Worm (Caenorhabditis elegans): Measurements from ENCODE around the gene C50C3.5.

C50C3.5 gene

ce11 chrIII:8155166-8155565 is 23.9 kb upstream of the C50C3.5 start, which contains the start of gene D2007.1:
D2007.1 (plus strand) TSS chrIII:8155466.
- TF ChIP-seq ceh-31 (tag; optimal IDR thresholded peaks at IDR 0.05) (no peak), hlh-30 (tag; optimal IDR thresholded peaks at IDR 0.05; ENCODE audit: insufficient read depth) (peak; percentile 27)

- peak; percentile 25 for TF ChIP-seq ceh-48 (tag; optimal IDR thresholded peaks at IDR 0.05)
- peak; percentile 47 for TF ChIP-seq hlh-30 (tag; optimal IDR thresholded peaks at IDR 0.05; ENCODE audit: insufficient read depth)
- TF ChIP-seq ceh-31 (tag; optimal IDR thresholded peaks at IDR 0.05): peak; percentile 30
- TF ChIP-seq sox-4 (tag; optimal IDR thresholded peaks at IDR 0.05): no peak
Measured at ce11 chrIII:8158140-8158786, 20.8 kb upstream of the C50C3.5 start, which contains the start of gene atg-13. atg-13 (minus strand) TSS chrIII:8158190.

- TF ChIP-seq dmd-4 (tag; optimal IDR thresholded peaks at IDR 0.05; ENCODE audit: borderline replicate concordance): no peak
- TF ChIP-seq K09A11.1 (tag; optimal IDR thresholded peaks at IDR 0.05; ENCODE audit: insufficient read depth): no peak
- no peak for TF ChIP-seq ceh-30 (tag; optimal IDR thresholded peaks at IDR 0.05)
- no peak for TF ChIP-seq C08G9.2 (tag; optimal IDR thresholded peaks at IDR 0.05)
- TF ChIP-seq hlh-6 (tag; optimal IDR thresholded peaks at IDR 0.05): no peak
- TF ChIP-seq lin-11 (tag; optimal IDR thresholded peaks at IDR 0.05): no peak
- TF ChIP-seq unc-55 (GFP tag; optimal IDR thresholded peaks at IDR 0.05): no peak
- no peak for TF ChIP-seq rnt-1 (tag; optimal IDR thresholded peaks at IDR 0.05)
- TF ChIP-seq hlh-8 (tag; optimal IDR thresholded peaks at IDR 0.05): no peak
- no peak for TF ChIP-seq ceh-19 (GFP tag; optimal IDR thresholded peaks at IDR 0.05)
- TF ChIP-seq K02D7.2 (tag; optimal IDR thresholded peaks at IDR 0.05): no peak
- TF ChIP-seq ceh-24 (tag; optimal IDR thresholded peaks at IDR 0.05): no peak
- TF ChIP-seq tbx-7 (tag; optimal IDR thresholded peaks at IDR 0.05): no peak
- no peak for TF ChIP-seq hlh-15 (tag; optimal IDR thresholded peaks at IDR 0.05)
- TF ChIP-seq nhr-232 (tag; optimal IDR thresholded peaks at IDR 0.05): no peak
- TF ChIP-seq ref-2 (tag; optimal IDR thresholded peaks at IDR 0.05): no peak
- TF ChIP-seq sdc-2 (tag; optimal IDR thresholded peaks at IDR 0.05): no peak
- TF ChIP-seq nhr-11 (tag; optimal IDR thresholded peaks at IDR 0.05): no peak
- no peak for TF ChIP-seq ceh-22 (tag; optimal IDR thresholded peaks at IDR 0.05)
- TF ChIP-seq hlh-30 (tag; optimal IDR thresholded peaks at IDR 0.05; ENCODE audit: insufficient read depth): no peak
Measured at ce11 chrIII:8161238-8161637, 17.8 kb upstream of the C50C3.5 start, which contains the start of gene inpp-5K. inpp-5K (minus strand) TSS chrIII:8161338.

- TF ChIP-seq ceh-30 (tag; optimal IDR thresholded peaks at IDR 0.05) (no peak), odd-2 (tag; optimal IDR thresholded peaks at IDR 0.05) (no peak), nhr-11 (tag; optimal IDR thresholded peaks at IDR 0.05) (no peak), ceh-2 (tag; optimal IDR thresholded peaks at IDR 0.05) (no peak), fkh-10 (GFP tag; optimal IDR thresholded peaks at IDR 0.05) (no peak), ceh-6 (GFP tag; optimal IDR thresholded peaks at IDR 0.05) (no peak), fax-1 (tag; optimal IDR thresholded peaks at IDR 0.05) (no peak), pat-9 (tag; optimal IDR thresholded peaks at IDR 0.05) (no peak), F13H6.1 (tag; optimal IDR thresholded peaks at IDR 0.05) (no peak), pax-1 (tag; optimal IDR thresholded peaks at IDR 0.05) (no peak), lin-11 (tag; optimal IDR thresholded peaks at IDR 0.05) (no peak), ceh-31 (tag; optimal IDR thresholded peaks at IDR 0.05) (no peak), unc-42 (tag; optimal IDR thresholded peaks at IDR 0.05) (no peak), K09A11.1 (tag; optimal IDR thresholded peaks at IDR 0.05; ENCODE audit: insufficient read depth) (no peak), pag-3 (tag; optimal IDR thresholded peaks at IDR 0.05; ENCODE audit: borderline replicate concordance) (no peak), syd-9 (tag; optimal IDR thresholded peaks at IDR 0.05) (no peak), lim-6 (tag; optimal IDR thresholded peaks at IDR 0.05) (no peak), ahr-1 (tag; optimal IDR thresholded peaks at IDR 0.05) (no peak)
Measured at ce11 chrIII:8163283-8163682, 15.7 kb upstream of the C50C3.5 start, which contains the start of gene bath-42. bath-42 (minus strand) TSS chrIII:8163383.

Measured in whole organism, late embryonic.